Fruit fly (Drosophila melanogaster) whole organism, adult: Measurements from ENCODE around the gene GstD11.

Experiments used
- CG11617 ChIP-seq: fragments of 200-800 bp; sonication (Bioruptor generic); optimal IDR thresholded peaks from 2 replicates; lab custom pipeline; 2017; ENCODE audit warnings: mild to moderate bottlenecking, missing biosample characterization, missing genetic modification reagents, missing genetic modification characterization
- CG12768 ChIP-seq: fragments of 200-800 bp; sonication (Bioruptor generic); optimal IDR thresholded peaks from 2 replicates; lab custom pipeline; 2017; ENCODE audit warnings: missing biosample characterization, missing genetic modification characterization, mild to moderate bottlenecking, moderate library complexity, missing genetic modification reagents
- CG14711 ChIP-seq: fragments of 200-800 bp; sonication (Bioruptor generic); optimal IDR thresholded peaks from 2 replicates; lab custom pipeline; 2018; ENCODE audit warnings: missing biosample characterization, mild to moderate bottlenecking, missing genetic modification characterization, moderate library complexity
- CG1620 ChIP-seq: fragments of 200-800 bp; sonication (Bioruptor generic); optimal IDR thresholded peaks from 2 replicates; lab custom pipeline; 2016; ENCODE audit warnings: missing biosample characterization, missing genetic modification characterization
- CG33017 ChIP-seq: fragments of 200-800 bp; sonication (Bioruptor generic); optimal IDR thresholded peaks from 2 replicates; lab custom pipeline; 2018; ENCODE audit warnings: missing biosample characterization, mild to moderate bottlenecking, missing genetic modification characterization, moderate library complexity
- CG5204 ChIP-seq: fragments of 200-800 bp; sonication (Bioruptor generic); optimal IDR thresholded peaks from 2 replicates; lab custom pipeline; 2016; ENCODE audit warnings: missing biosample characterization, missing genetic modification characterization
- CG7045 ChIP-seq: fragments of 200-800 bp; sonication (Bioruptor generic); optimal IDR thresholded peaks from 2 replicates; lab custom pipeline; 2017; ENCODE audit warnings: missing biosample characterization, mild to moderate bottlenecking, missing genetic modification characterization
- CG7101 ChIP-seq: fragments of 200-800 bp; sonication (Bioruptor generic); optimal IDR thresholded peaks from 2 replicates; lab custom pipeline; 2018; ENCODE audit warnings: missing biosample characterization, mild to moderate bottlenecking, missing genetic modification characterization, moderate library complexity
- Clk ChIP-seq: fragments of 200-800 bp; sonication (Bioruptor generic); optimal IDR thresholded peaks from 2 replicates; lab custom pipeline; 2017; ENCODE audit warnings: missing biosample characterization, missing genetic modification characterization
- Crg-1 ChIP-seq: fragments of 200-800 bp; sonication (Bioruptor generic); optimal IDR thresholded peaks from 2 replicates; lab custom pipeline; 2016; ENCODE audit warnings: missing biosample characterization, missing genetic modification characterization
- Hr96 ChIP-seq: fragments of 200-800 bp; sonication (Bioruptor generic); optimal IDR thresholded peaks from 2 replicates; lab custom pipeline; 2016; ENCODE audit warnings: missing biosample characterization, missing genetic modification characterization
- Mnt ChIP-seq: fragments of 200-800 bp; sonication (Bioruptor generic); optimal IDR thresholded peaks from 2 replicates; lab custom pipeline; 2016; ENCODE audit warnings: missing biosample characterization, mild to moderate bottlenecking, missing genetic modification characterization
- bab1 ChIP-seq: fragments of 200-800 bp; sonication (Bioruptor generic); optimal IDR thresholded peaks from 3 replicates; lab custom pipeline; 2019; ENCODE audit warnings: missing biosample characterization, mild to moderate bottlenecking, missing genetic modification characterization, moderate library complexity
- cic ChIP-seq: fragments of 200-800 bp; sonication (Bioruptor generic); optimal IDR thresholded peaks from 2 replicates; lab custom pipeline; 2017; ENCODE audit warnings: missing biosample characterization, mild to moderate bottlenecking, missing genetic modification characterization, moderate library complexity
- cnc ChIP-seq, 2 experiments: fragments of >200 bp; optimal IDR thresholded peaks; 2 replicates each; lab custom pipeline; 2017
- kay ChIP-seq: fragments of 200-800 bp; sonication (Bioruptor generic); peaks from one replicate; lab custom pipeline; 2016; ENCODE audit warnings: missing biosample characterization, missing genetic modification characterization, borderline replicate concordance
- ovo ChIP-seq: fragments of 200-800 bp; sonication (Bioruptor generic); optimal IDR thresholded peaks from 2 replicates; lab custom pipeline; 2016; ENCODE audit warnings: missing biosample characterization, missing genetic modification characterization
- pad ChIP-seq: fragments of 200-800 bp; sonication (Bioruptor generic); optimal IDR thresholded peaks from 3 replicates; lab custom pipeline; 2017; ENCODE audit warnings: missing biosample characterization, missing genetic modification characterization, mild to moderate bottlenecking, moderate library complexity, missing genetic modification reagents
- tj ChIP-seq: fragments of 200-800 bp; sonication (Bioruptor generic); optimal IDR thresholded peaks from 3 replicates; lab custom pipeline; 2017; ENCODE audit warnings: missing biosample characterization, mild to moderate bottlenecking, missing genetic modification characterization, moderate library complexity
- toe ChIP-seq: fragments of 200-800 bp; sonication (Bioruptor generic); optimal IDR thresholded peaks from 2 replicates; lab custom pipeline; 2016; ENCODE audit warnings: missing biosample characterization, missing genetic modification characterization

The GstD11 gene

dm6 chr3R:12352003-12352402 lies 31.1 kb upstream of the GstD11 start, which contains the start of gene CG10041:
CG10041 (minus strand) TSS chr3R:12352103.
- no peak for TF ChIP-seq bab1 (GFP tag; lab: Kevin White, UChicago)
- TF ChIP-seq Clk: no peak
- no peak for TF ChIP-seq kay (GFP tag; lab: Kevin White, UChicago)
- no peak for TF ChIP-seq Hr96 (GFP tag; lab: Kevin White, UChicago)
- no peak for TF ChIP-seq CG5204
- no peak for TF ChIP-seq CG14711 (tag; lab: Kevin White, UChicago)
- no peak for TF ChIP-seq cic (GFP tag; lab: Kevin White, UChicago)
- TF ChIP-seq ovo (GFP tag; lab: Kevin White, UChicago): no peak
- no peak for TF ChIP-seq CG1620
- no peak for TF ChIP-seq CG7101 (tag; lab: Kevin White, UChicago)
- no peak for TF ChIP-seq CG12768 (GFP tag; lab: Kevin White, UChicago)
- TF ChIP-seq CG33017 (tag; lab: Kevin White, UChicago): no peak
- no peak for TF ChIP-seq tj (GFP tag; lab: Kevin White, UChicago)
- no peak for TF ChIP-seq pad (GFP tag; lab: Kevin White, UChicago)
- no peak for TF ChIP-seq Crg-1 (GFP tag; lab: Kevin White, UChicago)
- TF ChIP-seq CG7045 (GFP tag; lab: Kevin White, UChicago): no peak
- TF ChIP-seq toe (GFP tag; lab: Kevin White, UChicago): no peak

- TF ChIP-seq Mnt (GFP tag; lab: Kevin White, UChicago): peak; percentile 31
- TF ChIP-seq Hr96 (GFP tag; lab: Kevin White, UChicago): no peak
- peak; percentile 19 for TF ChIP-seq bab1 (GFP tag; lab: Kevin White, UChicago)
These were observed 27.1 kb upstream of the GstD11 start, which contains the start of gene MBD-R2 for dm6 chr3R:12356044-12356443. MBD-R2 (minus strand) TSS chr3R:12356265.

dm6 chr3R:12359837-12360236 lies 23.3 kb upstream of the GstD11 start, which contains the start of gene CG4115:
CG4115 (plus strand) TSS chr3R:12360008.
- no peak for TF ChIP-seq Mnt (GFP tag; lab: Kevin White, UChicago)
- no peak for TF ChIP-seq CG14711 (tag; lab: Kevin White, UChicago)
- TF ChIP-seq CG1620: no peak
- no peak for TF ChIP-seq kay (GFP tag; lab: Kevin White, UChicago)
- no peak for TF ChIP-seq tj (GFP tag; lab: Kevin White, UChicago)
- no peak for TF ChIP-seq Hr96 (GFP tag; lab: Kevin White, UChicago)
- no peak for TF ChIP-seq CG5204
- TF ChIP-seq CG11617 (GFP tag; lab: Kevin White, UChicago): no peak
- no peak for TF ChIP-seq CG33017 (tag; lab: Kevin White, UChicago)
- no peak for TF ChIP-seq cic (GFP tag; lab: Kevin White, UChicago)
- no peak for TF ChIP-seq CG12768 (GFP tag; lab: Kevin White, UChicago)
- TF ChIP-seq pad (GFP tag; lab: Kevin White, UChicago): no peak
- no peak for TF ChIP-seq Crg-1 (GFP tag; lab: Kevin White, UChicago)
- TF ChIP-seq CG7101 (tag; lab: Kevin White, UChicago): no peak
- TF ChIP-seq cnc (optimal IDR thresholded peaks at IDR 0.05; lab: Kevin White, UChicago): no peak
- TF ChIP-seq bab1 (GFP tag; lab: Kevin White, UChicago): no peak
- TF ChIP-seq ovo (GFP tag; lab: Kevin White, UChicago): no peak

- TF ChIP-seq bab1 (GFP tag; lab: Kevin White, UChicago) (no peak), Crg-1 (GFP tag; lab: Kevin White, UChicago) (no peak), Mnt (GFP tag; lab: Kevin White, UChicago) (no peak)
These were observed 21.1 kb upstream of the GstD11 start for dm6 chr3R:12361962-12362497.

- TF ChIP-seq pad (GFP tag; lab: Kevin White, UChicago): no peak
- TF ChIP-seq kay (GFP tag; lab: Kevin White, UChicago): no peak
- TF ChIP-seq bab1 (GFP tag; lab: Kevin White, UChicago): peak; percentile 16
These were observed 19.6 kb upstream of the GstD11 start for dm6 chr3R:12363544-12363943.

- no peak for TF ChIP-seq tj (GFP tag; lab: Kevin White, UChicago)
- TF ChIP-seq CG33017 (tag; lab: Kevin White, UChicago): no peak
These were observed 18.6 kb upstream of the GstD11 start, which contains the start of gene Tim17a1 for dm6 chr3R:12364580-12364979. Tim17a1 (minus strand) TSS chr3R:12364680.

dm6 chr3R:12365264-12365840 lies 17.8 kb upstream of the GstD11 start, which contains the start of gene GstD10:
GstD10 (minus strand) TSS chr3R:12365735.
- TF ChIP-seq cnc (optimal IDR thresholded peaks at IDR 0.05; lab: Kevin White, UChicago) (no peak), pad (GFP tag; lab: Kevin White, UChicago) (no peak), CG5204 (no peak), CG33017 (tag; lab: Kevin White, UChicago) (no peak), Clk (no peak), CG1620 (no peak), bab1 (GFP tag; lab: Kevin White, UChicago) (no peak), ovo (GFP tag; lab: Kevin White, UChicago) (no peak), tj (GFP tag; lab: Kevin White, UChicago) (no peak), CG7045 (GFP tag; lab: Kevin White, UChicago) (no peak)
